Worm (Caenorhabditis elegans) whole organism, L4/young adult: ENCODE results near the gene R07E5.17.

Experiments used
- W03F9.2 ChIP-seq: fragments of 150-350 bp; optimal IDR thresholded peaks from 2 replicates; lab custom pipeline; 2014; ENCODE audit warnings: missing biosample characterization, missing genetic modification characterization
- him-1 ChIP-seq: sonication (generic microtip); optimal IDR thresholded peaks from 2 replicates; lab custom pipeline; 2016; ENCODE audit warnings: missing genotype, missing genetic modification reagents, missing genetic modification characterization, missing compliant biosample characterization

DNA sequence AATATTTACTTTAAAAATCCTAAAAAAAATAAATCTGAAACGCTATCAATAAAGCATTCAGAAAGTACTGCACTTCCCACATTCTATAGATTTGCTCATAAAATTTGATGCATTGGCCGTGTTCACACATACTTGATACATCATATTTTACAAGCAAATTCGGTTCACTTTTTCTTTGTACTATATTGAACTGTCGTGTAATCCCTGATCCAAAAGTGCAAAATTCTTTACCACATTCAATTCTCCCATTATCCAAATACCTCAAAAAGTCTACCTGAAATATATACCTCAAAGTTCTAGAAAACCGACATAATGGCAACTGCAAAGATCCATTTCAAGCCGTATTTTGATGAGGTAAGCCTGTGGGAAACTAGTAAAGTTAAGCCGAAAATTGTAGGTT, 37.5 kb upstream of the R07E5.17 start, which contains the start of gene nex-3:
- TF ChIP-seq him-1 (tag; lab: Kevin White, UChicago) (no peak), W03F9.2 (tag; lab: Kevin White, UChicago) (no peak)
